Worm (Caenorhabditis elegans): ENCODE measurements around the gene nhr-11.
A peak's percentile ranks its signal among the peaks of the same experiment; 100 is the strongest.

nhr-11 gene

DNA sequence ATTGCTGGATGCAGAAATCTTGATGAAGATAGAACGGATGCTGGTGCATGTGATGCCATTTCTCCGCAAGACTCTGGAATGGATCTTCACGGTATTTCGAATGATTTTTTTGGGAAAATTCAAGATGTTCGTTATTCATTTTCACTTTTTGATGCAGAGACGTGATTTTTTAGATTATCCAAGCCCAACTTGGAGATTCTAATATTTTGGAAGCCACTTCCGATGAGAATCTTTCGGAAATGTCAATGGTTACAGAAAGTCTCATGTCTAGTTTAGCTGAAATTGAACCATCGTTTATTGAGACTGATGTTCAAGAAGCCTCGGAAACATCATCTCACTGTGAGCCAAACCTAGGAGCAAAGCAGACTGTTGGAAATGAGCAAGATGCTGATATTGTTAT is 31.0 kb downstream of the nhr-11 start:
- TF ChIP-seq zip-5 (tag; optimal IDR thresholded peaks at IDR 0.05) (no peak), npax-4 (tag; optimal IDR thresholded peaks at IDR 0.05) (no peak), elt-2 (tag; optimal IDR thresholded peaks at IDR 0.05) (no peak), ztf-16 (tag; optimal IDR thresholded peaks at IDR 0.05) (no peak), rnt-1 (tag; optimal IDR thresholded peaks at IDR 0.05) (no peak), dve-1 (tag; optimal IDR thresholded peaks at IDR 0.05) (no peak), C38D4.7 (GFP tag; optimal IDR thresholded peaks at IDR 0.05) (no peak), ceh-45 (GFP tag; IDR thresholded peaks at IDR 0.05) (no peak), hlh-8 (tag; optimal IDR thresholded peaks at IDR 0.05) (no peak), ref-2 (tag; optimal IDR thresholded peaks at IDR 0.05) (no peak), unc-86 (tag; optimal IDR thresholded peaks at IDR 0.05) (no peak), K02D7.2 (tag; optimal IDR thresholded peaks at IDR 0.05) (no peak), sox-2 (GFP tag; IDR thresholded peaks at IDR 0.05) (no peak), T23F11.4 (GFP tag; optimal IDR thresholded peaks at IDR 0.05) (no peak), lin-11 (tag; optimal IDR thresholded peaks at IDR 0.05) (no peak), fax-1 (tag; optimal IDR thresholded peaks at IDR 0.05) (no peak), pros-1 (tag; optimal IDR thresholded peaks at IDR 0.05) (no peak), sox-4 (tag; optimal IDR thresholded peaks at IDR 0.05) (no peak), hlh-15 (tag; optimal IDR thresholded peaks at IDR 0.05) (no peak)

DNA sequence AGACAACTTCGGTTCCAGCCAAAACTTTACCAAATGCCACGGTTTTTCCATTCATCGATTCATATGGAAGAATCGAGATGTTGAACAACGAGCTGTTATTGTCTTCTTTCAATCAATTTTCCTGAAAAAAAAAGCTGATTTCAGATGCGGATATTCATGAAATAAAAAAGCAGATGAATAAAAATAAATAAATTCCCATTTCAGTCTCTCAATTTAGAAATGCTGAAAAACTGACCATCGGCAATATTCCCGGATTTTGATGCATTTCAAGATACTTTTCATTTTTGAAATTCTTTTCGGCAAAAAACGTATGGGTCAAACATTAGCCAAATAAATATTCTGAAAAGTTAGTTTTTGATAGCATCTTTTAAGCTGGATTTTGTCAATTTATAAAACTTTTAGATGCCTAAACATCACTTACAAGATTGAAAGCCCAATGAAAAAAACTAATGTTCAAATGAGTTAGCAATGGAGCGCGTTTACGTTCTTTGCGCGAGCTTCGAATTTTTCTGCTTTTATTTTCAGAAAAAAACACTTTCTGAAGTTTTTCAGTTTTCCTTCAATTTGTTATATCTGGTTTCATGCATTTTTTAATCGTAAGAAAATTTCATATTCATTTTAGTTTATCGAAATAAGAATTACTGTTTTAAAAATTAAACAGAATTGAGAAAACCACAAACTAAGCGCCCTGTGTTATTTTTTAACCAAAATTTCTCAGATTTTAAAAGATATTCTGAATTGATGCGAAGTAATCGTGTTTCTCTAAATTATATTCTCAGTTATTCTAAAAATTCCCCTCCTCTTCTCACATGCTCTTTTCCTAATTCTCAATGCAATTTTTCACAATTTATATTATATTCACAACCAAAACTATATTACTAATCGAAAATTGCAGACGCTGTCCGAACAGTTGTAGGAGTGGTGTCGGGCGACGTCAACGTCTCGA is 34.5 kb downstream of the nhr-11 start, which contains the start of the genes C01F6.14 and fem-3:
TSS of gene C01F6.14 (minus strand) at position 51 of the 946 bp plus-strand sequence.
TSS of gene fem-3 (plus strand) at position 896 of the 946 bp plus-strand sequence.
- TF ChIP-seq ceh-31 (tag; optimal IDR thresholded peaks at IDR 0.05) (no peak), ceh-22 (tag; optimal IDR thresholded peaks at IDR 0.05) (no peak), madf-2 (tag; optimal IDR thresholded peaks at IDR 0.05) (no peak), ceh-2 (tag; optimal IDR thresholded peaks at IDR 0.05) (no peak), ceh-18 (tag; optimal IDR thresholded peaks at IDR 0.05) (no peak), pqm-1 (tag; optimal IDR thresholded peaks at IDR 0.05) (no peak), ceh-6 (GFP tag; optimal IDR thresholded peaks at IDR 0.05) (no peak)

DNA sequence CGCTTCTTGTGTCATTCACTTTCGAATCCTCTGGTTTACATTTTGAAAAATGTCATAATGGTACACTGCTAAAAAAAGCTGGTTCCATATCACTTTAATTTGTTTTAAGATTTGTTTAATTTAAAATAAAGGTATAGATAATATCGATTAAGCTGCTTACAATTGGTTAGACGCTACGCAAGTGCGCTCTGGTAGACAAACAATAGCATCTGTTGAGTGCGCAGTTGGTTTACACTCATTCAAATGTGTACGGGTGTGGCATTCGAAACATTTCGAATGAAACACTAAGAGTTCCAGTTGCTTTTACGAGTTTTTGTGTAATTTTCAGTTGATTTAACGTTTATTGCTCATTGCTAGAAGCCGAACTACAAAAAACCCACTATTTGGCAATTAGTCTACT is 37.7 kb downstream of the nhr-11 start:
- TF ChIP-seq odd-2 (tag; optimal IDR thresholded peaks at IDR 0.05) (no peak), C38D4.7 (GFP tag; optimal IDR thresholded peaks at IDR 0.05) (no peak), ahr-1 (tag; optimal IDR thresholded peaks at IDR 0.05) (no peak), syd-9 (tag; optimal IDR thresholded peaks at IDR 0.05) (no peak), npax-4 (tag; optimal IDR thresholded peaks at IDR 0.05) (no peak), ceh-24 (tag; optimal IDR thresholded peaks at IDR 0.05) (no peak), ceh-48 (tag; optimal IDR thresholded peaks at IDR 0.05) (peak; percentile 40), hlh-8 (tag; optimal IDR thresholded peaks at IDR 0.05) (peak; percentile 47), ama-1 (optimal IDR thresholded peaks at IDR 0.05) (no peak), hlh-30 (tag; optimal IDR thresholded peaks at IDR 0.05; ENCODE audit: insufficient read depth) (no peak), unc-3 (GFP tag; conservative IDR thresholded peaks at IDR 0.05) (no peak), unc-3 (tag; optimal IDR thresholded peaks at IDR 0.05) (no peak), pha-2 (tag; optimal IDR thresholded peaks at IDR 0.05) (no peak), pros-1 (tag; optimal IDR thresholded peaks at IDR 0.05) (no peak), pat-9 (tag; optimal IDR thresholded peaks at IDR 0.05) (peak; percentile 15), ceh-34 (tag; optimal IDR thresholded peaks at IDR 0.05) (no peak), elt-2 (tag; optimal IDR thresholded peaks at IDR 0.05) (peak; percentile 19), sox-2 (GFP tag; IDR thresholded peaks at IDR 0.05) (peak; percentile 11; the same call in 1 of the 2 replicates), unc-42 (tag; optimal IDR thresholded peaks at IDR 0.05) (no peak), ref-2 (tag; optimal IDR thresholded peaks at IDR 0.05) (no peak), ceh-6 (GFP tag; optimal IDR thresholded peaks at IDR 0.05) (no peak), ceh-30 (tag; optimal IDR thresholded peaks at IDR 0.05) (no peak), rnt-1 (tag; optimal IDR thresholded peaks at IDR 0.05) (no peak), ttx-3 (tag; optimal IDR thresholded peaks at IDR 0.05) (no peak), sdc-2 (tag; optimal IDR thresholded peaks at IDR 0.05) (no peak), ceh-18 (tag; optimal IDR thresholded peaks at IDR 0.05) (no peak), tbx-2 (tag; optimal IDR thresholded peaks at IDR 0.05) (peak; percentile 1), nhr-11 (tag; optimal IDR thresholded peaks at IDR 0.05) (no peak), eyg-1 (tag; optimal IDR thresholded peaks at IDR 0.05) (no peak), fkh-6 (tag; optimal IDR thresholded peaks at IDR 0.05) (no peak), unc-86 (tag; optimal IDR thresholded peaks at IDR 0.05) (no peak), lim-6 (tag; optimal IDR thresholded peaks at IDR 0.05) (no peak), dmd-4 (tag; optimal IDR thresholded peaks at IDR 0.05; ENCODE audit: borderline replicate concordance) (no peak)

Measured in whole organism, late embryonic.